Fruit fly (Drosophila melanogaster): ENCODE data around the gene CG18789.

CG18789 gene

DNA sequence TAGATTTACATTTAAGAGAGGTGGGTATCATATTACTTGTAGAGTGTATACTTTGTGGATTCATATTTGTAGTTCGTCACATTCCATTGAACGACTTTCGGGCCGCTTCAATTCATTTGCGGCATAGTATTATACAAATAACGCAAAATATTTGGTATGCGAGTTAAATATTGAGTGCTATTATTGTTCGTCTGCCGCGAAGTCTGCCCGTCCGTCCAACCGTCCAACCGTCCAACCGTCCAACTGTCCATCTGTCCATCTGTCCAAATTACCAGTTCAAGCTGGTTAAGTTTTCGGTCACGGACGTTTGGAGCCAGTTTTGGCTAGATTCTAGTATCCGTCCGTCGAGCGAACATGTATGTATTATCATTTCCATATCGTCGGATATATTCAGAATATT is 28.9 kb upstream of the CG18789 start:
- TF ChIP-seq Ets96B (tag; optimal IDR thresholded peaks at IDR 0.05) (no peak), Sox102F (GFP tag; optimal IDR thresholded peaks at IDR 0.05) (no peak), dsx (GFP tag; optimal IDR thresholded peaks at IDR 0.05; ENCODE audit: poor library complexity, severe bottlenecking) (no peak), Hr39 (GFP tag; optimal IDR thresholded peaks at IDR 0.05) (no peak), CG7368 (GFP tag; optimal IDR thresholded peaks at IDR 0.05) (no peak), Sox14 (GFP tag; optimal IDR thresholded peaks at IDR 0.05) (no peak), Smox (GFP tag; optimal IDR thresholded peaks at IDR 0.05) (no peak), Eip75B (GFP tag; optimal IDR thresholded peaks at IDR 0.05) (no peak)

DNA sequence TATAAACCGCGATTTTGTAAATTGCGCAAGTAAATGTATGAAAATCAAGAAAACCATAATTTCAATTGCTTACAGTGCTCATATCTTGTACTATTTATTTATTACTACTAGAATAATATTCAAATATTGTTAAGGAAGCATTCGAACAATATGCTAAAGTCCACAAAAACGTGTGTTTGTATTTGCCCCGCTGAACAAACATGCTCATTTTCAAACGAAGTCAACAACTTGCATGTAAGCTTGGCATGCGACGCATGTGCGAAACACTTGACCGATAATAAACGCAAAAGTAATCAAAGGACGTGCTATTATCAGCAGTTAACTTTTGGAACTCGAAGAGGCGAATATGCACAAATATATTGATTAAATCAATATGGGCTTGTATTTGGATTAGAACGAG is 26.0 kb upstream of the CG18789 start:
- TF ChIP-seq CG8632 (GFP tag; optimal IDR thresholded peaks at IDR 0.05) (no peak), esn (GFP tag; optimal IDR thresholded peaks at IDR 0.05) (peak; percentile 5), net (GFP tag; optimal IDR thresholded peaks at IDR 0.05) (no peak), Eip78C (GFP tag) (peak; percentile 17), CG11902 (GFP tag; optimal IDR thresholded peaks at IDR 0.05) (no peak), svp (GFP tag) (no peak), OdsH (GFP tag; optimal IDR thresholded peaks at IDR 0.05) (no peak), fd59A (GFP tag; optimal IDR thresholded peaks at IDR 0.05) (no peak), Eip75B (GFP tag; optimal IDR thresholded peaks at IDR 0.05) (no peak), acj6 (GFP tag; optimal IDR thresholded peaks at IDR 0.05) (no peak), CG16779 (tag; optimal IDR thresholded peaks at IDR 0.05) (no peak), lz (GFP tag; optimal IDR thresholded peaks at IDR 0.05) (no peak), Sox102F (GFP tag; optimal IDR thresholded peaks at IDR 0.05) (no peak), CG4318 (GFP tag; optimal IDR thresholded peaks at IDR 0.05) (no peak), CG3919 (GFP tag; optimal IDR thresholded peaks at IDR 0.05) (no peak), CG8319 (GFP tag; optimal IDR thresholded peaks at IDR 0.05) (no peak), fkh (GFP tag; optimal IDR thresholded peaks at IDR 0.05) (peak; percentile 68), vri (GFP tag; optimal IDR thresholded peaks at IDR 0.05) (peak; percentile 38), CG11762 (GFP tag; optimal IDR thresholded peaks at IDR 0.05; ENCODE audit: insufficient read depth) (no peak), CG6163 (GFP tag; IDR thresholded peaks at IDR 0.05) (no peak)

dm6 chr2L:12020735-12021134 is 25.5 kb upstream of the CG18789 start, which contains the start of gene Wdr81:
Gene Wdr81 (minus strand): TSS chr2L:12020960.
- TF ChIP-seq fd85E (GFP tag; optimal IDR thresholded peaks at IDR 0.05) (no peak), CG8119 (GFP tag; IDR thresholded peaks at IDR 0.05) (no peak), CG7368 (GFP tag; optimal IDR thresholded peaks at IDR 0.05) (no peak), acj6 (GFP tag; optimal IDR thresholded peaks at IDR 0.05) (no peak)

DNA sequence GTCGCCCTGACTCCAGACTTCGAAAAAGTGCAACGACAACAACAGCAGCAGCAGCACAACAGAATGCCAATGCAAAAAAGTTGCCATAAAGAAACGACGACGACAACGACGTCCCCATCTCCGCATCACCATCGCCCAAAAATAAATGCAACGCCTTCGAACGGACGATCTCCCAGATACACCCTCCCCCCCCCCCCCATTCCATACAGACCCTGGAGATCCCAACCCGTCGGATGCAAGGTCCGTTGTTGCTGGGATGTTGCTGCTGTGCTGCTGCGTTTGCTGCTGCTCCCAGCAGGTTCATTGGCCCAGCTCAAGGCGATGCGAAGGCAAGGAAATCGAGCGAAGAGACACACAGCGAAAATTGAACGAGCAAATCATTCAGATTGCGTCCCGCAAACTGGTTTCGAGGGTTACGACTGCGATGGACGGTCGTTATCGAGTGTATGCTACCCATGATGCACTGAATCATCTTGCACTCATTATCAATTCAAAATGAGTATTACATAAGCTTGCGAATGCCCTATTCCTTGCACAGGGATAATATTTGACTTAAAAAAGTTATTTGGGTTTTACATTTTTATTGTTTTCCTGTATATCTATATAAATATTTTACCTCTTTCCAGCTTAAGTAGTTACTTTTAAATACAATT is 18.6 kb upstream of the CG18789 start:
- TF ChIP-seq CG15336 (GFP tag; IDR thresholded peaks at IDR 0.05) (no peak), Blimp-1 (GFP tag; optimal IDR thresholded peaks at IDR 0.05) (peak; percentile 59), vri (GFP tag; optimal IDR thresholded peaks at IDR 0.05) (peak; percentile 95), ss (GFP tag; optimal IDR thresholded peaks at IDR 0.05) (peak; percentile 80 to 84), topi (GFP tag; optimal IDR thresholded peaks at IDR 0.05) (no peak), Eip78C (GFP tag) (peak; percentile 21), Lpt (GFP tag; optimal IDR thresholded peaks at IDR 0.05) (peak; percentile 78), CG10669 (GFP tag; optimal IDR thresholded peaks at IDR 0.05) (peak; percentile 46), Gug (GFP tag; IDR thresholded peaks at IDR 0.05) (no peak), CG6276 (GFP tag; optimal IDR thresholded peaks at IDR 0.05) (peak; percentile 39), CG6792 (GFP tag; optimal IDR thresholded peaks at IDR 0.05) (peak; percentile 25), cyc (GFP tag; optimal IDR thresholded peaks at IDR 0.05) (no peak), svp (GFP tag) (peak; percentile 98), Sox14 (GFP tag; optimal IDR thresholded peaks at IDR 0.05) (peak; percentile 45), Smox (GFP tag; optimal IDR thresholded peaks at IDR 0.05) (no peak), CG11294 (GFP tag; IDR thresholded peaks at IDR 0.05) (no peak), fd59A (GFP tag; optimal IDR thresholded peaks at IDR 0.05) (no peak), eg (GFP tag; IDR thresholded peaks at IDR 0.05) (0 out of 3 replicates have a peak, but pooled peaks have one; percentile 15), CG4318 (GFP tag; optimal IDR thresholded peaks at IDR 0.05) (no peak), fkh (GFP tag; optimal IDR thresholded peaks at IDR 0.05) (no peak), Met (GFP tag; optimal IDR thresholded peaks at IDR 0.05) (peak; percentile 69), spab (GFP tag; optimal IDR thresholded peaks at IDR 0.05) (peak; percentile 62), CG34406 (GFP tag; optimal IDR thresholded peaks at IDR 0.05) (no peak), acj6 (GFP tag; optimal IDR thresholded peaks at IDR 0.05) (no peak), Eip75B (GFP tag; optimal IDR thresholded peaks at IDR 0.05) (peak; percentile 67), Sox102F (GFP tag; optimal IDR thresholded peaks at IDR 0.05) (no peak), CG3032 (tag; optimal IDR thresholded peaks at IDR 0.05) (peak; percentile 18), CG31627 (GFP tag; optimal IDR thresholded peaks at IDR 0.05) (no peak)

Data from whole organism, prepupa.